Worm (Caenorhabditis elegans): Measurements from ENCODE around the gene F22E5.9.

DNA sequence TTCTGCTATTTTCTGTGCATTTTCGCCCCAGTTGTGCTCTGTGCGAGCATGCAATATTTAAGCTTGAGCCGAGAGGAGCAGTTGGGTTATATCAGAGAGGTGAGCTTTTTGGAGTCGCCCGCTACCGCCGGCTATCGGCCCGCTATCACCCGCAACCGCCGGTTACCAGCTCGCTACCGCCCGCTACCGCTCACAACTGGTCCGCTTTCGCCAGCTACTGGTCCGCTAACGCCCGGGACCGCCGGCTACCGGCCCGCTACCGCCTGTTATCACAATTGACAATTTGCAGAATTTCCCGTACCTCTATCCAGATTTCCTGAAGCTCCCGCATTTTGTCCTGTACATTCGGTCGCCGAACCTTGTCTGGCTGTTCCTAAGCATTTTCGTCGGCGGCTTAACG is 9.8 kb upstream of the F22E5.9 start:
- TF ChIP-seq elt-3 (tag; optimal IDR thresholded peaks at IDR 0.05): no peak
- TF ChIP-seq ceh-82 (tag; optimal IDR thresholded peaks at IDR 0.05): no peak
- no peak for TF ChIP-seq unc-62 (GFP tag; optimal IDR thresholded peaks at IDR 0.05)
- no peak for TF ChIP-seq lin-15B (tag; optimal IDR thresholded peaks at IDR 0.05)
- no peak for TF ChIP-seq lin-39 (tag; optimal IDR thresholded peaks at IDR 0.05)
- TF ChIP-seq nhr-20 (tag; optimal IDR thresholded peaks at IDR 0.05): no peak
- TF ChIP-seq egl-27 (tag; optimal IDR thresholded peaks at IDR 0.05): no peak
- TF ChIP-seq ztf-4 (tag; optimal IDR thresholded peaks at IDR 0.05): no peak
- no peak for TF ChIP-seq rnt-1 (tag; optimal IDR thresholded peaks at IDR 0.05)
- TF ChIP-seq unc-30 (tag; optimal IDR thresholded peaks at IDR 0.05): no peak

Data from whole organism, L1 larva.